Fruit fly (Drosophila melanogaster) whole organism, embryonic: ENCODE measurements around the gene Gr61a.

ENCODE experiments used
- BtbVII ChIP-seq: fragments of 200-800 bp; sonication (Bioruptor generic); optimal IDR thresholded peaks from 3 replicates; lab custom pipeline; 2017; ENCODE audit warnings: missing biosample characterization, mild to moderate bottlenecking, missing genetic modification characterization
- CG10366 ChIP-seq: fragments of 200-800 bp; sonication (Bioruptor generic); IDR thresholded peaks from 2 replicates; pipeline ENCODE4 v1.3.6; 2022; ENCODE audit warnings: missing biosample characterization, missing genetic modification characterization
- CG10979 ChIP-seq: fragments of 200-800 bp; sonication (Bioruptor generic); optimal IDR thresholded peaks from 2 replicates; lab custom pipeline; 2018; ENCODE audit warnings: missing biosample characterization, mild to moderate bottlenecking, missing genetic modification characterization, moderate library complexity
- CG11085 ChIP-seq: fragments of 200-800 bp; sonication (Bioruptor generic); IDR thresholded peaks from 2 replicates; pipeline ENCODE4 v1.3.6; 2022; ENCODE audit warnings: missing biosample characterization, missing genetic modification characterization
- CG11247 ChIP-seq: fragments of 200-800 bp; sonication (Bioruptor generic); IDR thresholded peaks from 2 replicates; pipeline ENCODE4 v1.3.6; 2022; ENCODE audit warnings: missing biosample characterization, missing genetic modification characterization
- CG11504 ChIP-seq: fragments of 200-800 bp; sonication (Bioruptor generic); optimal IDR thresholded peaks from 3 replicates; lab custom pipeline; 2019; ENCODE audit warnings: missing biosample characterization, mild to moderate bottlenecking, missing genetic modification characterization, moderate library complexity
- CG1647 ChIP-seq: fragments of 200-800 bp; sonication (Bioruptor generic); optimal IDR thresholded peaks from 3 replicates; lab custom pipeline; 2016; ENCODE audit warnings: missing biosample characterization, missing genetic modification characterization
- CG16779 ChIP-seq: fragments of 200-800 bp; sonication (Bioruptor generic); IDR thresholded peaks from 2 replicates; pipeline ENCODE4 v1.3.6; 2022; ENCODE audit warnings: missing biosample characterization, missing genetic modification characterization
- CG16815 ChIP-seq: fragments of 200-800 bp; sonication (Bioruptor generic); optimal IDR thresholded peaks from 3 replicates; lab custom pipeline; 2017; ENCODE audit warnings: missing biosample characterization, mild to moderate bottlenecking, missing genetic modification characterization
- CG17359 ChIP-seq: fragments of 200-800 bp; sonication (Bioruptor generic); optimal IDR thresholded peaks from 3 replicates; lab custom pipeline; 2018; ENCODE audit warnings: missing biosample characterization, mild to moderate bottlenecking, missing genetic modification characterization, moderate library complexity
- CG2202 ChIP-seq: fragments of 200-800 bp; sonication (Bioruptor generic); optimal IDR thresholded peaks from 2 replicates; lab custom pipeline; 2018; ENCODE audit warnings: missing biosample characterization, mild to moderate bottlenecking, missing genetic modification characterization
- CG31441 ChIP-seq: fragments of 200-800 bp; sonication (Bioruptor generic); IDR thresholded peaks from 2 replicates; pipeline ENCODE4 v1.3.6; 2022; ENCODE audit warnings: missing biosample characterization, missing genetic modification characterization
- CG3163 ChIP-seq: fragments of 200-800 bp; sonication (Bioruptor generic); optimal IDR thresholded peaks from 3 replicates; lab custom pipeline; 2016; ENCODE audit warnings: missing biosample characterization, missing genetic modification characterization
- CG4617 ChIP-seq: fragments of 200-800 bp; sonication (Bioruptor generic); optimal IDR thresholded peaks from 3 replicates; lab custom pipeline; 2016; ENCODE audit warnings: missing biosample characterization, missing genetic modification characterization, borderline replicate concordance
- CG6689 ChIP-seq: fragments of 200-800 bp; sonication (Bioruptor generic); IDR thresholded peaks from 2 replicates; pipeline ENCODE4 v1.3.6; 2022; ENCODE audit warnings: missing biosample characterization, missing genetic modification characterization
- CG7963 ChIP-seq: fragments of 200-800 bp; sonication (Bioruptor generic); IDR thresholded peaks from 3 replicates; pipeline ENCODE4 v1.3.6; 2022; ENCODE audit warnings: missing biosample characterization, missing genetic modification characterization; ENCODE audit not compliant: partially characterized antibody
- CG8089 ChIP-seq: fragments of 200-800 bp; sonication (Bioruptor generic); optimal IDR thresholded peaks from 3 replicates; lab custom pipeline; 2016; ENCODE audit warnings: missing biosample characterization, missing genetic modification characterization
- CG8765 ChIP-seq: fragments of 200-800 bp; sonication (Bioruptor generic); IDR thresholded peaks from 2 replicates; pipeline ENCODE4 v1.3.6; 2022; ENCODE audit warnings: missing biosample characterization, missing genetic modification characterization
- CrebB ChIP-seq: fragments of 200-800 bp; sonication (Bioruptor generic); optimal IDR thresholded peaks from 3 replicates; lab custom pipeline; 2018; ENCODE audit warnings: missing biosample characterization, mild to moderate bottlenecking, missing genetic modification characterization
- Dek ChIP-seq: fragments of 200-800 bp; sonication (Bioruptor generic); optimal IDR thresholded peaks from 3 replicates; lab custom pipeline; 2019; ENCODE audit warnings: missing biosample characterization, mild to moderate bottlenecking, missing genetic modification characterization, moderate library complexity
- Ets97D ChIP-seq: fragments of 200-800 bp; sonication (Bioruptor generic); optimal IDR thresholded peaks from 3 replicates; lab custom pipeline; 2016; ENCODE audit warnings: missing biosample characterization, missing genetic modification characterization
- Fer2 ChIP-seq: fragments of 200-800 bp; sonication (Bioruptor generic); optimal IDR thresholded peaks from 2 replicates; lab custom pipeline; 2018; ENCODE audit warnings: missing biosample characterization, mild to moderate bottlenecking, missing genetic modification characterization, moderate library complexity
- GATAe ChIP-seq: fragments of 200-800 bp; sonication (Bioruptor generic); conservative IDR thresholded peaks from 2 replicates; pipeline ENCODE4 v1.3.6; 2022; ENCODE audit warnings: missing biosample characterization, missing genetic modification characterization
- HLH3B ChIP-seq: fragments of 200-800 bp; sonication (Bioruptor generic); IDR thresholded peaks from 2 replicates; pipeline ENCODE4 v1.3.6; 2022; ENCODE audit warnings: missing biosample characterization, missing genetic modification characterization
- MBD-R2 ChIP-seq: fragments of 200-800 bp; sonication (Bioruptor generic); IDR thresholded peaks from 2 replicates; pipeline ENCODE4 v1.3.6; 2022; ENCODE audit warnings: missing biosample characterization, missing genetic modification characterization
- Nf-YB ChIP-seq: fragments of 200-800 bp; sonication (Bioruptor generic); optimal IDR thresholded peaks from 3 replicates; lab custom pipeline; 2019; ENCODE audit warnings: missing biosample characterization, mild to moderate bottlenecking, missing genetic modification characterization, moderate library complexity
- Opbp ChIP-seq: fragments of 200-800 bp; sonication (Bioruptor generic); IDR thresholded peaks from 3 replicates; pipeline ENCODE4 v1.3.6; 2022; ENCODE audit warnings: missing biosample characterization, missing genetic modification characterization; ENCODE audit not compliant: partially characterized antibody
- Optix ChIP-seq: fragments of 200-800 bp; sonication (Bioruptor generic); IDR thresholded peaks from 3 replicates; pipeline ENCODE4 v1.3.6; 2022; ENCODE audit warnings: missing biosample characterization, missing genetic modification characterization
- Stat92E ChIP-seq, 3 experiments: fragments of >200 bp in 2 of 3; fragments of 200-800 bp in 1 of 3; sonication (Bioruptor generic) in 1 of 3; optimal IDR thresholded peaks; 2 replicates each; lab custom pipeline; 2017 to 2019; ENCODE audit warnings: missing biosample characterization in 3 of 3, missing genetic modification characterization in 3 of 3, mild to moderate bottlenecking in 1 of 3, moderate library complexity in 1 of 3
- Tbp ChIP-seq: fragments of >200 bp; optimal IDR thresholded peaks from 2 replicates; lab custom pipeline; 2018; ENCODE audit warnings: missing biosample characterization, missing genetic modification characterization
- Xbp1 ChIP-seq: fragments of 200-800 bp; sonication (Bioruptor generic); optimal IDR thresholded peaks from 3 replicates; lab custom pipeline; 2016; ENCODE audit warnings: missing biosample characterization, mild to moderate bottlenecking, missing genetic modification characterization
- ac ChIP-seq: fragments of 200-800 bp; sonication (Bioruptor generic); optimal IDR thresholded peaks from 3 replicates; lab custom pipeline; 2017; ENCODE audit warnings: missing biosample characterization, mild to moderate bottlenecking, missing genetic modification characterization
- aop ChIP-seq: fragments of 200-800 bp; sonication (Bioruptor generic); IDR thresholded peaks from 2 replicates; pipeline ENCODE4 v1.3.6; 2022; ENCODE audit warnings: missing biosample characterization, missing genetic modification characterization
- chif ChIP-seq, 2 experiments: fragments of 200-800 bp; sonication (Bioruptor generic); optimal IDR thresholded peaks; 3 replicates each; lab custom pipeline; 2016; ENCODE audit warnings: missing biosample characterization in 2 of 2, missing genetic modification characterization in 2 of 2
- crol ChIP-seq: fragments of 200-800 bp; sonication (Bioruptor generic); IDR thresholded peaks from 2 replicates; pipeline ENCODE4 v1.3.6; 2022; ENCODE audit warnings: missing biosample characterization, missing genetic modification characterization
- crp ChIP-seq, 2 experiments: fragments of 200-800 bp; sonication (Bioruptor generic); optimal IDR thresholded peaks; 2 replicates in 1 of 2; 3 replicates in 1 of 2; lab custom pipeline; 2017; ENCODE audit warnings: missing biosample characterization in 2 of 2, missing genetic modification characterization in 2 of 2, mild to moderate bottlenecking in 1 of 2, moderate library complexity in 1 of 2
- en ChIP-seq: fragments of 200-800 bp; sonication (Bioruptor generic); optimal IDR thresholded peaks from 2 replicates; lab custom pipeline; 2016; ENCODE audit warnings: missing biosample characterization, missing genetic modification characterization
- gcm2 ChIP-seq: fragments of 200-800 bp; sonication (Bioruptor generic); optimal IDR thresholded peaks from 2 replicates; lab custom pipeline; 2016; ENCODE audit warnings: missing biosample characterization, missing genetic modification characterization
- grau ChIP-seq: fragments of 200-800 bp; optimal IDR thresholded peaks from 3 replicates; lab custom pipeline; 2019; ENCODE audit warnings: missing biosample characterization, mild to moderate bottlenecking, missing genetic modification characterization, moderate library complexity
- gt ChIP-seq: fragments of 200-800 bp; sonication (Bioruptor generic); IDR thresholded peaks from 2 replicates; pipeline ENCODE4 v1.3.6; 2022; ENCODE audit warnings: missing biosample characterization, missing genetic modification characterization
- hbn ChIP-seq: fragments of 200-800 bp; sonication (Bioruptor generic); IDR thresholded peaks from 2 replicates; pipeline ENCODE4 v1.3.6; 2022; ENCODE audit warnings: missing biosample characterization, missing genetic modification characterization; ENCODE audit not compliant: partially characterized antibody
- ind ChIP-seq: fragments of 200-800 bp; sonication (Bioruptor generic); optimal IDR thresholded peaks from 3 replicates; lab custom pipeline; 2016; ENCODE audit warnings: missing biosample characterization, missing genetic modification characterization
- jumu ChIP-seq: fragments of 200-800 bp; sonication (Bioruptor generic); optimal IDR thresholded peaks from 3 replicates; lab custom pipeline; 2016; ENCODE audit warnings: missing biosample characterization, missing genetic modification characterization
- oc ChIP-seq: fragments of 200-800 bp; sonication (Bioruptor generic); optimal IDR thresholded peaks from 2 replicates; lab custom pipeline; 2018; ENCODE audit warnings: missing biosample characterization, mild to moderate bottlenecking, missing genetic modification characterization, moderate library complexity
- peb ChIP-seq: fragments of 200-800 bp; sonication (Bioruptor generic); IDR thresholded peaks from 2 replicates; pipeline ENCODE4 v1.3.6; 2022; ENCODE audit warnings: missing biosample characterization, missing genetic modification characterization
- pfk ChIP-seq: fragments of 200-800 bp; sonication (Bioruptor generic); optimal IDR thresholded peaks from 2 replicates; lab custom pipeline; 2018; ENCODE audit warnings: missing biosample characterization, mild to moderate bottlenecking, missing genetic modification characterization, moderate library complexity
- rib ChIP-seq: fragments of 200-800 bp; sonication (Bioruptor generic); IDR thresholded peaks from 2 replicates; pipeline ENCODE4 v1.3.6; 2022; ENCODE audit warnings: missing biosample characterization, missing genetic modification characterization
- ro ChIP-seq: fragments of 200-800 bp; sonication (Bioruptor generic); IDR thresholded peaks from 2 replicates; pipeline ENCODE4 v1.3.6; 2022; ENCODE audit warnings: missing biosample characterization, missing genetic modification characterization
- shn ChIP-seq: fragments of 200-800 bp; sonication (Bioruptor generic); optimal IDR thresholded peaks from 3 replicates; lab custom pipeline; 2016; ENCODE audit warnings: missing biosample characterization, missing genetic modification characterization
- toy ChIP-seq: fragments of 200-800 bp; sonication (Bioruptor generic); IDR thresholded peaks from 2 replicates; pipeline ENCODE4 v1.3.6; 2022; ENCODE audit warnings: missing biosample characterization, missing genetic modification characterization
- yki ChIP-seq: fragments of >200 bp; optimal IDR thresholded peaks from 3 replicates; lab custom pipeline; 2018

Gr61a gene

DNA sequence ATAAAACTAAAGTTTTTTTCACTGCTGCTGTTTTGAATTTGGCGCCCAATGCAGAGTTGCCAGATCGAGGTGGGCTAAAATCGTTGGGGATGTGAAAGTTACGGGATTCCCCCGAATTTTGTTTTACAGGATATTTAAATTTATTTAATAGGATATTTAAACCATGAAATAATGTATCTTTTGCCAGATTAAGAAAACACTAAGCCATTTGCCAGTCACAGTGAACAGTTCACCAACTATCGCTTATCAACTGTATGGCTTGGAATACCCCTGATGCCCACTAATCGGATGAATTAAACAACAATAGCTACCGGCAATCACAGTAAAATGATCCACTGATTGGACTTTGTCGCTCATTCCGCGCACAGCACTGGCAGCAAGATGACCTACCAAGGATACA lies 9.8 kb downstream of the Gr61a start, which contains the start of gene Dci (continued):
- TF ChIP-seq hbn (GFP tag; lab: Robert Waterston, UW) (peak; percentile 89), peb (GFP tag; lab: Robert Waterston, UW) (0 out of 2 replicates have a peak, but pooled peaks have one; percentile 34), CG11085 (GFP tag; lab: Robert Waterston, UW) (peak; percentile 68), Optix (peak; percentile 82), CG11504 (tag; lab: Kevin White, UChicago) (no peak), CG8765 (peak; percentile 50; the same call in 1 of the 2 replicates), ro (GFP tag; lab: Robert Waterston, UW) (peak; percentile 10; the same call in 1 of the 2 replicates), crp (GFP tag; optimal IDR thresholded peaks at IDR 0.05; lab: Kevin White, UChicago) (peak in 1 of 2 experiments; percentile 7), Fer2 (tag; lab: Kevin White, UChicago) (no peak), toy (GFP tag; lab: Robert Waterston, UW) (no peak), Opbp (peak; percentile 75; the same call in 2 of the 3 replicates), yki (lab: Kevin White, UChicago) (no peak), oc (tag; lab: Kevin White, UChicago) (peak; percentile 59), GATAe (no peak), ind (GFP tag; lab: Kevin White, UChicago) (peak; percentile 80), CG10979 (tag; lab: Kevin White, UChicago) (peak; percentile 41), en (GFP tag; lab: Kevin White, UChicago) (no peak), Stat92E (GFP tag; optimal IDR thresholded peaks at IDR 0.05; lab: Kevin White, UChicago) (no peak), Ets97D (GFP tag; lab: Kevin White, UChicago) (peak; percentile 70), Tbp (GFP tag; lab: Kevin White, UChicago) (no peak), CG11247 (GFP tag; lab: Robert Waterston, UW) (peak; percentile 75), rib (GFP tag; lab: Robert Waterston, UW) (0 out of 2 replicates have a peak, but pooled peaks have one; percentile 10), CG31441 (peak; percentile 74), shn (GFP tag; lab: Kevin White, UChicago) (peak; percentile 63), CG3163 (GFP tag; lab: Kevin White, UChicago) (peak; percentile 1), CG4617 (GFP tag; lab: Kevin White, UChicago) (peak; percentile 77), MBD-R2 (GFP tag; lab: Robert Waterston, UW) (peak; percentile 90), aop (no peak), grau (tag; lab: Kevin White, UChicago) (peak; percentile 71), Dek (tag; lab: Kevin White, UChicago) (peak; percentile 16), CG6689 (GFP tag; lab: Robert Waterston, UW) (peak; percentile 59), gt (GFP tag; lab: Robert Waterston, UW) (no peak), Nf-YB (no peak), BtbVII (GFP tag; lab: Kevin White, UChicago) (no peak), ac (GFP tag; lab: Kevin White, UChicago) (no peak), Xbp1 (GFP tag; lab: Kevin White, UChicago) (peak; percentile 87), CrebB (no peak), pfk (GFP tag; lab: Kevin White, UChicago) (no peak), CG17359 (tag; lab: Kevin White, UChicago) (no peak), CG16779 (no peak), CG1647 (peak; percentile 66), CG10366 (peak; percentile 82), chif (GFP tag; optimal IDR thresholded peaks at IDR 0.05; lab: Kevin White, UChicago) (peak; percentile 72 to 73), HLH3B (peak; percentile 59; the same call in 1 of the 2 replicates), jumu (GFP tag; lab: Kevin White, UChicago) (peak; percentile 72), crol (GFP tag; lab: Robert Waterston, UW) (no peak), gcm2 (GFP tag; lab: Kevin White, UChicago) (peak; percentile 27), CG2202 (tag; lab: Kevin White, UChicago) (peak; percentile 14), CG7963 (GFP tag; lab: Robert Waterston, UW) (peak; percentile 65), CG8089 (peak; percentile 60), CG16815 (GFP tag; lab: Kevin White, UChicago) (peak; percentile 45)
